Fruit fly (Drosophila melanogaster): ENCODE results near the gene lectin-22C.

Gene lectin-22C

DNA sequence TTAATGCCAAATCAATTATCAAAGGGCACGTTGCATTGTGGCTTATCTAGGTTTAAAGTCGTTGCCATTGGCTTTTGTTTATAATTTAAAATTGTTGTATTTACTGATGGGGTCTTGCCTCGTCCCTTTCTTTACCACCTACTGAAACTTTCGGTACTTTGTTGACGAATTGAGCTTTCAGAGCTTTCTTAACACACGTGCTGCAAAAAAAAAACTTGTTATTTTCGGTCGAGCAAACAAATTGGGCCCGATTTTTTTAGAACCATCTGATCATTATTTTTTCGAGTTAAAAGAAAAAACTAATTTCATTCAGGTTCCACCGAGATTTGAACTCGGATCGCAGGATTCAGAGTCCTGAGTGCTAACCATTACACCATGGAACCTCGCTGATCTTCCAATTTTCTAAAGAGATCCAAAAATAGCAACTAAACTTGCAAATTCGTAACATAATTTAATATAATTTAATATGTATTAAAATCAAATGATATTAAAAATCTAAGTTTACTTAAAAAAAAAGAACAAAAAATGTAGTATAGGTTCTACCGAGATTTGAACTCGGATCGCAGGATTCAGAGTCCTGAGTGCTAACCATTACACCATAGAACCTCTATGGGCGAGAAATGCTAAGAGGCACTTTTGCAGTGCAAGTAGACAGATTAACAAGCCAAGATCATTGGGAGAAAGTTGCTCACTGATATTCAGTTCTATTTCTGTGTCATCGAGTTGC is 26.6 kb downstream of the lectin-22C start (continued):
- peak; percentile 48 for TF ChIP-seq CG12391 (tag; optimal IDR thresholded peaks at IDR 0.05)
- TF ChIP-seq bowl (GFP tag; IDR thresholded peaks at IDR 0.05), result no peak
- TF ChIP-seq Spps (tag; optimal IDR thresholded peaks at IDR 0.05), result no peak
- no peak for TF ChIP-seq HLH54F (GFP tag; optimal IDR thresholded peaks at IDR 0.05)
- TF ChIP-seq CG6765 (GFP tag; optimal IDR thresholded peaks at IDR 0.05), result no peak
- TF ChIP-seq dati (GFP tag; IDR thresholded peaks at IDR 0.05), result no peak
- no peak for TF ChIP-seq oc (tag; optimal IDR thresholded peaks at IDR 0.05)
- no peak for TF ChIP-seq CG7271 (tag; optimal IDR thresholded peaks at IDR 0.05)
- TF ChIP-seq CG10321 (GFP tag; IDR thresholded peaks at IDR 0.05), result no peak
- TF ChIP-seq CG13287 (GFP tag; IDR thresholded peaks at IDR 0.05; ENCODE audit: partially characterized antibody), result peak; percentile 9; the same call in 1 of the 2 replicates
- TF ChIP-seq CG11247 (GFP tag; IDR thresholded peaks at IDR 0.05), result no peak
- peak; percentile 71; the same call in 1 of the 2 replicates for TF ChIP-seq tna (GFP tag; IDR thresholded peaks at IDR 0.05; ENCODE audit: partially characterized antibody)
- peak; percentile 26 for TF ChIP-seq CG18262 (tag; optimal IDR thresholded peaks at IDR 0.05)
- TF ChIP-seq CG34376 (GFP tag; optimal IDR thresholded peaks at IDR 0.05), result no peak
- TF ChIP-seq CG7745 (tag; optimal IDR thresholded peaks at IDR 0.05), result no peak
- no peak for TF ChIP-seq CG6272 (GFP tag; IDR thresholded peaks at IDR 0.05)
- TF ChIP-seq br (optimal IDR thresholded peaks at IDR 0.05), result no peak
- no peak for TF ChIP-seq CG6254 (GFP tag; optimal IDR thresholded peaks at IDR 0.05)
- TF ChIP-seq CG18011 (GFP tag; optimal IDR thresholded peaks at IDR 0.05), result no peak
- peak; percentile 13 for TF ChIP-seq CG11504 (tag; optimal IDR thresholded peaks at IDR 0.05)
- TF ChIP-seq CG4424 (GFP tag; optimal IDR thresholded peaks at IDR 0.05), result no peak
- TF ChIP-seq sna (GFP tag; IDR thresholded peaks at IDR 0.05; ENCODE audit: partially characterized antibody), result no peak
- peak; percentile 55 for TF ChIP-seq knrl (GFP tag; IDR thresholded peaks at IDR 0.05; ENCODE audit: partially characterized antibody)
- no peak for TF ChIP-seq Meics (GFP tag; optimal IDR thresholded peaks at IDR 0.05)
- peak; percentile 73; the same call in 1 of the 2 replicates for TF ChIP-seq Bgb (GFP tag; IDR thresholded peaks at IDR 0.05; ENCODE audit: partially characterized antibody)
- TF ChIP-seq ro (GFP tag; IDR thresholded peaks at IDR 0.05), result no peak
- TF ChIP-seq bbx (GFP tag; IDR thresholded peaks at IDR 0.05; ENCODE audit: partially characterized antibody), result peak; percentile 85
- TF ChIP-seq E2f2 (GFP tag; IDR thresholded peaks at IDR 0.05), result no peak
- no peak for TF ChIP-seq NC2α (GFP tag; optimal IDR thresholded peaks at IDR 0.05)
- no peak for TF ChIP-seq CG7786 (GFP tag; optimal IDR thresholded peaks at IDR 0.05)
- TF ChIP-seq CG16813 (GFP tag; IDR thresholded peaks at IDR 0.05; ENCODE audit: partially characterized antibody), result peak; percentile 90
- no peak for TF ChIP-seq CG8290 (GFP tag; optimal IDR thresholded peaks at IDR 0.05)
- no peak for TF ChIP-seq CG8290 (tag; optimal IDR thresholded peaks at IDR 0.05)
- TF ChIP-seq run (tag; optimal IDR thresholded peaks at IDR 0.05), result no peak
- TF ChIP-seq maf-S (GFP tag; optimal IDR thresholded peaks at IDR 0.05), result no peak
- no peak for TF ChIP-seq Fer3 (tag; optimal IDR thresholded peaks at IDR 0.05)
- TF ChIP-seq lola (GFP tag; optimal IDR thresholded peaks at IDR 0.05), result no peak
- no peak for TF ChIP-seq CG12155 (GFP tag; optimal IDR thresholded peaks at IDR 0.05)
- TF ChIP-seq CG2129 (GFP tag; IDR thresholded peaks at IDR 0.05; ENCODE audit: partially characterized antibody), result no peak
- TF ChIP-seq HLH4C (GFP tag; IDR thresholded peaks at IDR 0.05; ENCODE audit: partially characterized antibody), result peak; percentile 76
- TF ChIP-seq Scr (GFP tag; IDR thresholded peaks at IDR 0.05; ENCODE audit: partially characterized antibody), result peak; percentile 77
- no peak for TF ChIP-seq CG13894 (tag; optimal IDR thresholded peaks at IDR 0.05)
- no peak for TF ChIP-seq Ptx1 (GFP tag; IDR thresholded peaks at IDR 0.05)
- no peak for TF ChIP-seq CG17186 (GFP tag; optimal IDR thresholded peaks at IDR 0.05)
- no peak for TF ChIP-seq nom (GFP tag; optimal IDR thresholded peaks at IDR 0.05)
- peak; percentile 40 for TF ChIP-seq exex (tag; optimal IDR thresholded peaks at IDR 0.05)
- TF ChIP-seq CG34422 (GFP tag; IDR thresholded peaks at IDR 0.05), result no peak
- TF ChIP-seq CG11093 (GFP tag; IDR thresholded peaks at IDR 0.05), result no peak
- TF ChIP-seq CG6791 (GFP tag; IDR thresholded peaks at IDR 0.05; ENCODE audit: partially characterized antibody), result peak; percentile 93
